Worm (Caenorhabditis elegans): ENCODE measurements around the gene D2062.5.

- TF ChIP-seq hnd-1 (tag; optimal IDR thresholded peaks at IDR 0.05) (no peak), scrt-1 (GFP tag; IDR thresholded peaks at IDR 0.05) (no peak), ceh-36 (tag; optimal IDR thresholded peaks at IDR 0.05) (no peak), hmbx-1 (tag; optimal IDR thresholded peaks at IDR 0.05) (no peak), ceh-13 (GFP tag; optimal IDR thresholded peaks at IDR 0.05) (no peak), flt-1 (GFP tag; IDR thresholded peaks at IDR 0.05) (no peak), ama-1 (optimal IDR thresholded peaks at IDR 0.05) (no peak), B0310.2 (tag; optimal IDR thresholded peaks at IDR 0.05) (no peak)
Measured at ce11 chrII:2665606-2666005, 43.0 kb downstream of the D2062.5 start, which contains the start of gene F22E5.22.
